Worm (Caenorhabditis elegans): ENCODE data around the gene ZK688.12.

ZK688.12 gene

DNA sequence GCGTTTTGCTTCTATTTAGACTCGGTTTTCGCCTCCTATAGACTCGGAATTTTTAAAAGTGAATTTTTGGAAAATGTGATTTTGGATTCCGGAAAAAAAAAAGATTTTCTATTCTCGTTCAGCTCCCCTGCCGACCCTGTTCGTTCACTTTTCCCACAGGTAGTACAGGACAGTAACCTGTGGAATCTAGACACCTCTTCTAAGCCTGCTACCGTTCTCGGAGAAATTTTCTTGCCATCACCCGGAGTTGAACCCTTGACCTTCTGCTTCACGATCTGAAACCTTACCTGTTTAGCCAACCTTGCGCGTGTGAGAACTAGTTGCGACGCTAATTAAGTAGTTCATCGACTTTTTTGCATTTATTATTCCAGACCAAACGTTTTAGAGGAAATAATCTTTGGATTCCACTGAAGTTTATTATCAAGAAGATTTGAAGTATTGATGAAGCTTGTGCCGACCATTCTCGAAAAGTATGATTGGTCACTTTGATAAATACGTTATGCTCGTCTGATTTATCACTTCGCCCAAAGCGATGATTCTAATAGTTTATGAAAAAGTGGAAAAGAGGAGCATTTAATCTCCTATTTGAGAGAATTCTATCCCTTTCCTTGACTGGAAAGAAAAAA, 40.4 kb upstream of the ZK688.12 start (continued):
- TF ChIP-seq hmg-20 (GFP tag; IDR thresholded peaks at IDR 0.05): peak; percentile 26; the same call in 1 of the 2 replicates
- peak; percentile 86 for TF ChIP-seq lin-26 (GFP tag; IDR thresholded peaks at IDR 0.05)
- TF ChIP-seq madf-6 (GFP tag; IDR thresholded peaks at IDR 0.05): peak; percentile 71
- TF ChIP-seq aptf-2 (GFP tag; conservative IDR thresholded peaks at IDR 0.05): 0 out of 2 replicates have a peak, but pooled peaks have one; percentile 26
- 0 out of 2 replicates have a peak, but pooled peaks have one; percentile 12 for TF ChIP-seq ceh-100 (GFP tag; IDR thresholded peaks at IDR 0.05)
- peak; percentile 63 for TF ChIP-seq F33H1.4 (GFP tag; IDR thresholded peaks at IDR 0.05)
- peak; percentile 30; the same call in 1 of the 2 replicates for TF ChIP-seq egrh-3 (GFP tag; IDR thresholded peaks at IDR 0.05)
- TF ChIP-seq aptf-3 (GFP tag; IDR thresholded peaks at IDR 0.05): peak; percentile 84; the same call in 1 of the 2 replicates
- 0 out of 2 replicates have a peak, but pooled peaks have one; percentile 9 for TF ChIP-seq madf-8 (GFP tag; conservative IDR thresholded peaks at IDR 0.05)
- peak; percentile 54; the same call in 1 of the 2 replicates for TF ChIP-seq Y56A3A.18 (GFP tag; IDR thresholded peaks at IDR 0.05)
- TF ChIP-seq mcd-1 (GFP tag; IDR thresholded peaks at IDR 0.05): peak; percentile 42; the same call in 1 of the 2 replicates
- peak; percentile 57; the same call in 1 of the 2 replicates for TF ChIP-seq pbrm-1 (GFP tag; IDR thresholded peaks at IDR 0.05)

DNA sequence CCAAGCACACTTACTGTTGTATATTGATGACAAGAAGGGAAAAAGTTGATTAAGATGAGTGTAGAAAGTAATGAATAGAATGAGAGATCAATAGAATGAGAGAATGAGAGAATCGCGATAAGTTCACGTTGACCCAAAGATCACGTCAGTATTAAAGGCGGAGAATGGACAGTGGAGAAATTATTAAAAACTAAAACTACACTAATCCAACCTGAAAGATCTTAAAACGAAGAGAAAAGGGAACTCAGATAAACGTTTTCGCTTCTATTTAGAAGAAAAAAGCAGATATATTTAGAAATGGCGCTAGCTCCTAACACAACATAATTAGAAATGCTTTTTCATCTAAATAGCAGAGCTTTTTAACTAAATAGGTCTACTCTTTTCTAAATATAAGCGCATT, 39.8 kb upstream of the ZK688.12 start, which contains the start of gene let-754:
Gene let-754 (minus strand): TSS at position 101 of the 400 bp plus-strand sequence.
- TF ChIP-seq rpc-1 (optimal IDR thresholded peaks at IDR 0.05): no peak
- TF ChIP-seq rpc-1 (tag; optimal IDR thresholded peaks at IDR 0.05): no peak
- TF ChIP-seq K11D2.4 (GFP tag; IDR thresholded peaks at IDR 0.05): no peak
- no peak for TF ChIP-seq egl-44 (GFP tag; IDR thresholded peaks at IDR 0.05)
- TF ChIP-seq ceh-91 (GFP tag; IDR thresholded peaks at IDR 0.05): no peak
- no peak for TF ChIP-seq F57A8.1 (GFP tag; optimal IDR thresholded peaks at IDR 0.05)
- no peak for TF ChIP-seq lir-1 (GFP tag; conservative IDR thresholded peaks at IDR 0.05)
- no peak for TF ChIP-seq lsl-1 (GFP tag; optimal IDR thresholded peaks at IDR 0.05)
- TF ChIP-seq let-607 (tag; optimal IDR thresholded peaks at IDR 0.05): no peak
- no peak for TF ChIP-seq lin-26 (GFP tag; IDR thresholded peaks at IDR 0.05)
- no peak for TF ChIP-seq B0019.2 (GFP tag; conservative IDR thresholded peaks at IDR 0.05)

DNA sequence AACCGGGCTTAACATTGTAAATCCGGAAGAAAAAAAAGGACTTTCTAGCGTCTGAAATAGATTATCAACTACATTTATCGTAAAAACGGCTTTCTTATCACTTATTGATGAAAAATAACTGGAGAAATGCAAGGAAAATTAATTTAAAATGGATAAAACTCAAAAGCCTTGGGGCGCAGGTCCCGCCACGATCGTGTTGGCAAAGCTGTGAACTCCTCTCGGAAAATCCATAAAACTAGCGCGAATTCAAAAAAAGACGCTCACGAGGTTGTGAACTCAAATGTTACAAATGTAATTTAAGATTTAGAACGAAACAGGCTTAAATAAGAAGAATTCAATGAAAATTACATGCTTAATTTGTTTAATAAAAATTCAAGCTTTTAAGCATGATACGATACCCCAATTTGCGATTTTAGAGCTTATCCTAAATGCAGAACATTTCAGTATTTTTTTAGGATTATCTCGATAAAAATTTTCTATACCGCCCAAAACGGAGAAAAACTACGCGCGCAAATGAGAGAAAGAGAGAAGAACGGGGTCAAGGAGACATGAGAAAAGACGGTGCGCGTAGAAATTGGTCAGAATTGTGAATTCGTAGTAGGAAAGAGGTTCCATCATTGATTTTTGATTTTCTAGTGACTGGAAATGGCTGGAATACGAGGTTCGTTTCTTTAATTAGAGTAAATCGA, 38.8 kb upstream of the ZK688.12 start, which contains the start of gene C29E4.15:
Gene C29E4.15 (plus strand): TSS at position 547 of the 689 bp plus-strand sequence.
- TF ChIP-seq F57A8.1 (GFP tag; optimal IDR thresholded peaks at IDR 0.05) (no peak), cebp-2 (GFP tag; IDR thresholded peaks at IDR 0.05) (no peak), lin-35 (GFP tag; optimal IDR thresholded peaks at IDR 0.05) (peak in 1 of 3 experiments; percentile 88), ztf-26 (tag; optimal IDR thresholded peaks at IDR 0.05) (no peak), lin-54 (GFP tag; optimal IDR thresholded peaks at IDR 0.05) (peak; percentile 66), snpc-3.4 (tag; optimal IDR thresholded peaks at IDR 0.05) (peak; percentile 38), madf-6 (GFP tag; IDR thresholded peaks at IDR 0.05) (peak; percentile 41; the same call in 1 of the 2 replicates), lir-1 (GFP tag; conservative IDR thresholded peaks at IDR 0.05) (no peak), F33H1.4 (GFP tag; IDR thresholded peaks at IDR 0.05) (peak; percentile 63), die-1 (tag; optimal IDR thresholded peaks at IDR 0.05) (no peak), F23B12.7 (tag; optimal IDR thresholded peaks at IDR 0.05; ENCODE audit: insufficient read depth) (no peak), dpl-1 (GFP tag; optimal IDR thresholded peaks at IDR 0.05) (peak; percentile 65), nfya-1 (tag; optimal IDR thresholded peaks at IDR 0.05; ENCODE audit: borderline replicate concordance, insufficient read depth) (no peak), attf-6 (GFP tag; IDR thresholded peaks at IDR 0.05) (no peak), C17E4.6 (GFP tag; IDR thresholded peaks at IDR 0.05) (no peak), attf-3 (GFP tag; conservative IDR thresholded peaks at IDR 0.05) (no peak), dox-1 (GFP tag; IDR thresholded peaks at IDR 0.05) (0 out of 2 replicates have a peak, but pooled peaks have one; percentile 9), efl-1 (GFP tag; optimal IDR thresholded peaks at IDR 0.05) (peak; percentile 44), repo-1 (tag; optimal IDR thresholded peaks at IDR 0.05) (no peak), tbx-9 (tag; optimal IDR thresholded peaks at IDR 0.05; ENCODE audit: borderline replicate concordance) (no peak)
